Fruit fly (Drosophila melanogaster) Kc167 (cell line): ENCODE measurements around the gene Smyd3.

ENCODE experiments used
- Sin3A ChIP-seq: fragments of >200 bp; optimal IDR thresholded peaks from 2 replicates; lab custom pipeline; 2018; ENCODE audit warnings: missing external identifiers
- h ChIP-seq: fragments of >200 bp; optimal IDR thresholded peaks from 3 replicates; lab custom pipeline; 2018; ENCODE audit warnings: missing external identifiers
- psq ChIP-seq: fragments of >200 bp; optimal IDR thresholded peaks from 2 replicates; lab custom pipeline; 2017; ENCODE audit warnings: missing external identifiers
- ttk ChIP-seq: sonication (Bioruptor generic); optimal IDR thresholded peaks from 2 replicates; lab custom pipeline; 2017; ENCODE audit warnings: missing external identifiers

dm6 chrX:2619651-2620050 lies 11.0 kb upstream of the Smyd3 start, which contains the start of the genes Tsp3A and Seipin:
- TF ChIP-seq psq (no peak), h (lab: Kevin White, UChicago) (no peak), ttk (no peak), Sin3A (lab: Kevin White, UChicago) (no peak)
